Fruit fly (Drosophila melanogaster): ENCODE results near the gene Phyhd1.

DNA sequence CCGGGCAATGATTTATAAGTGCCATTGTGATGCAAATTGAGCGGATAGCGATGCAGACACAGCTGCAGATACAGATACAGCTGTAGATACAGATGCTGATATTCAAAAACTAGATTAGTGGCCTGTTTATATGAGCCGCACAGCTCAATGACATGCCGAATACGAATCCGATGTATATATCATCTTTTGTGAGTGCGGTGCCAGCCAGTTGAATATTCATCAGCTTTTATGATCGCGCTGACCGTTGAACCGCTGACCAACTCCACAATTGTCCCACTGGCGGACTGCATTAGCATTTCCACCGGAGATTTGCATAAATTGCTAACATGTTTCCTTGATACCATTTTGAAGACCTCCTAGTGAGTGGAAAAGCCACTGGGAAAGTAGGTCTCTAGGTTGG is 6.6 kb upstream of the Phyhd1 start:
- TF ChIP-seq CG9705 (GFP tag; optimal IDR thresholded peaks at IDR 0.05), result no peak
- no peak for TF ChIP-seq pan (optimal IDR thresholded peaks at IDR 0.05)
- TF ChIP-seq usp (GFP tag; optimal IDR thresholded peaks at IDR 0.05), result no peak
- no peak for TF ChIP-seq Myc (optimal IDR thresholded peaks at IDR 0.05)
- TF ChIP-seq h (GFP tag; optimal IDR thresholded peaks at IDR 0.05), result no peak
- TF ChIP-seq Dfd (GFP tag; optimal IDR thresholded peaks at IDR 0.05), result no peak
- no peak for TF ChIP-seq Hnf4 (GFP tag; optimal IDR thresholded peaks at IDR 0.05)
